Fruit fly (Drosophila melanogaster) whole organism, wandering third instar larva: ENCODE results near the gene CG7379.

Source experiments
- Abd-B ChIP-seq: fragments of >200 bp; optimal IDR thresholded peaks from 2 replicates; lab custom pipeline; 2017; ENCODE audit warnings: missing biosample characterization, missing genetic modification characterization
- psq ChIP-seq: fragments of 200-800 bp; sonication (Bioruptor generic); optimal IDR thresholded peaks from 3 replicates; lab custom pipeline; 2017; ENCODE audit warnings: missing biosample characterization, mild to moderate bottlenecking, missing genetic modification characterization, moderate library complexity
- sv ChIP-seq: fragments of 200-800 bp; sonication (Bioruptor generic); optimal IDR thresholded peaks from 3 replicates; lab custom pipeline; 2016; ENCODE audit warnings: missing biosample characterization, missing genetic modification characterization

DNA sequence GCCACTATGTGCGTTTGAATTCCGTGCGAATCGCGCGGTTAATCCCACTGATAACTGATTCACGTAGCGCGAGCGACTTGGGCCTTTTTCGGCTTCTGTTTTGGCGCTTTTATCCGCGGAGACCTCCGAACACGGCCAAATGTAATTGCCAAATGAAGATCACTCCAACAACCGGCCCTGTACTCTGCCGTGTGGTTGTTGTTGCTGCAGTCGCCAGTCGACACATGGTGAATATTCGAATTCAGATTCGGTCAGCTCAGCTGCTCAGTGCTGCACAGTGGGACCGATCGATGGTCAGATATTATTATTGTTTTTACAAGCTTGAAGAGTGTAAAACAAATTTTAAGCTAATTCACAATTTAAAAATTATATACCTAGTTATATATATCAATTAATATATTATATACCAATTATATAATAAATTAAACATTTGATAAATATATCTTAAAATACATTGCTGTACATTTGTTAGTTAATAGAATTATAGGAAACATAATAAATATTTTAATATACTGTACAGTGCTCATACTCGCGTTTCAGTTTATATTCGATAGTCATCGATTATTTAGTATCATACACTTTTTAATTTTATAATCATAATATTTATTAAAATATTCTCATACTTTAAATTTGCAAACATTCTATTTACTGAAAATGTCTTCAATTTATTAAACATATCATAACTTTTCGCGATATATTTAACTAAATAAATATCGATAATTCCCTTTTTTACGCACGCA lies 3.6 kb downstream of the CG7379 start, which contains the start of gene CG43102:
- TF ChIP-seq sv (GFP tag; lab: Kevin White, UChicago) (peak; percentile 1), Abd-B (GFP tag; lab: Kevin White, UChicago) (no peak), psq (GFP tag; lab: Kevin White, UChicago) (peak; percentile 52)
